Fruit fly (Drosophila melanogaster): ENCODE results near the gene mth.

mth gene

dm6 chr3L:357681-358080 is 10.9 kb upstream of the mth start, which contains the start of gene Roc1b:
Gene Roc1b, plus strand, starts transcription at chr3L:357981.
- TF ChIP-seq CG17801 (GFP tag; optimal IDR thresholded peaks at IDR 0.05; ENCODE audit: partially characterized antibody): no peak

- TF ChIP-seq CG17801 (GFP tag; optimal IDR thresholded peaks at IDR 0.05; ENCODE audit: partially characterized antibody): no peak
Measured at dm6 chr3L:356016-356472, 9.3 kb upstream of the mth start, which contains the start of gene CG1231. Gene CG1231, plus strand, starts transcription at chr3L:356422.

dm6 chr3L:350651-351228 is 4.0 kb upstream of the mth start:
- peak; percentile 82 for TF ChIP-seq CG17801 (GFP tag; optimal IDR thresholded peaks at IDR 0.05; ENCODE audit: partially characterized antibody)

- no peak for TF ChIP-seq CG17801 (GFP tag; optimal IDR thresholded peaks at IDR 0.05; ENCODE audit: partially characterized antibody)
Measured at dm6 chr3L:349751-350150, 3.0 kb upstream of the mth start.

- no peak for TF ChIP-seq CG17801 (GFP tag; optimal IDR thresholded peaks at IDR 0.05; ENCODE audit: partially characterized antibody)
Measured at dm6 chr3L:348406-348743, 1.6 kb upstream of the mth start.

- TF ChIP-seq CG17801 (GFP tag; optimal IDR thresholded peaks at IDR 0.05; ENCODE audit: partially characterized antibody): peak; percentile 56
Measured at dm6 chr3L:347641-348405, 1.1 kb upstream of the mth start.

- no peak for TF ChIP-seq CG17801 (GFP tag; optimal IDR thresholded peaks at IDR 0.05; ENCODE audit: partially characterized antibody)
Measured at dm6 chr3L:343316-343715, 3.4 kb downstream of the mth start.

- peak; percentile 43 for TF ChIP-seq CG17801 (GFP tag; optimal IDR thresholded peaks at IDR 0.05; ENCODE audit: partially characterized antibody)
Measured at dm6 chr3L:342839-343238, 3.9 kb downstream of the mth start, which contains the start of gene mthl10. Gene mthl10, minus strand, starts transcription at chr3L:342915.

dm6 chr3L:341052-341852 is 5.5 kb downstream of the mth start:
- TF ChIP-seq CG17801 (GFP tag; optimal IDR thresholded peaks at IDR 0.05; ENCODE audit: partially characterized antibody): peak; percentile 30

- no peak for TF ChIP-seq CG17801 (GFP tag; optimal IDR thresholded peaks at IDR 0.05; ENCODE audit: partially characterized antibody)
Measured at dm6 chr3L:340569-340968, 6.2 kb downstream of the mth start.

dm6 chr3L:340124-340523 is 6.6 kb downstream of the mth start:
- TF ChIP-seq CG17801 (GFP tag; optimal IDR thresholded peaks at IDR 0.05; ENCODE audit: partially characterized antibody): no peak

- TF ChIP-seq CG17801 (GFP tag; optimal IDR thresholded peaks at IDR 0.05; ENCODE audit: partially characterized antibody): no peak
Measured at dm6 chr3L:339072-339471, 7.7 kb downstream of the mth start.

dm6 chr3L:338116-338515 is 8.6 kb downstream of the mth start:
- TF ChIP-seq CG17801 (GFP tag; optimal IDR thresholded peaks at IDR 0.05; ENCODE audit: partially characterized antibody): no peak

- TF ChIP-seq CG17801 (GFP tag; optimal IDR thresholded peaks at IDR 0.05; ENCODE audit: partially characterized antibody): no peak
Measured at dm6 chr3L:337148-337547, 9.6 kb downstream of the mth start.

Measured in ovary, adult (tissue).